Fruit fly (Drosophila melanogaster): ENCODE data around the gene Rad17.

Rad17 gene

DNA sequence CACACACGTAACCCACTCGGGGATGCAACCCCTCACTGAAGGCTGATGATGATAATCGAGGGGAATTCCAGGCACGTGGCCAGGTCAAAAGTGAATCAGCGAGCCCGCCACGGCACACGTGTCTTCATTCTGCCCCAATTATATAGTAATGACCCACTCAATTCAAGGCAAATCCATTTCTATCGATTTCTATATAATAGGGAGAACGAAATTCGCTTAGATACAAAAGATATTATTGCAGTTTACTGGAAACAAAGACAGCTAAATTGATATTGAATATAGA lies 29.9 kb upstream of the Rad17 start:
- TF ChIP-seq CG8478 (optimal IDR thresholded peaks at IDR 0.05): no peak
- TF ChIP-seq CTCF (optimal IDR thresholded peaks at IDR 0.05): no peak

DNA sequence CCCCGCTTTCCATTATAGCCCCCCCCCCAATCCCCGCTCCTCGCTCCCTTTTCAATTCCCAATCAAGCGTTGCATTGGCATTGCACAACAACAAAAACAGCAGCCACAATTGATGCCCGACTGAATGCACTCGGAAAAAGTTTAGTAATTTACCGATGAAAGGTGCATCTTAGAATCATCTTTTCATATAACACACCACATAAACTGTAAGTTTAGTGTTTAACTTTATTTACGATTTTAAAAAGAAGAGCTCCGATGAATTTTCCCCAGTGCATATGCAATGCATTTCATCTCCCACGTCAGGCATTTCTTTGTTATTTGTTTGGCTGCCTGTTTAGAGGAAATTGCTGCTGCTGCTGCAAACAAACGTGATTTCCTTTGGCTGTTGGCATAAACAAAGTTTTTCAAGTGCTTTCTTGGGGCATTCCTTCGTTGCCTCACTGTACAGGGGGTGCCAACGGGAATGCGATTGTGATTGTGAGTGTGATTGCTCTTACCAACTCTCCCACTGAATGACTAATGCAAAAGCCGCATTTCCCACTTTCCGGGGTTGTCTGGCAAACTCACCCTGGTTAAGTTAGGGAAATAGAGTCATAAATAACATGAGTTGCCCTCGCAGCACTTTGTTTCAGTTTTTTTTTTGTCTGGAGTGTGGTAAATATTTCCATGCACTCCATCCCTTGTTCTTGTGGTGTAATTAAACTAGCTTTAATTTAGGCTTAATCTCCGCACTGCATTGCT lies 29.4 kb upstream of the Rad17 start:
- no peak for TF ChIP-seq CTCF (optimal IDR thresholded peaks at IDR 0.05)
- no peak for TF ChIP-seq CG8478 (optimal IDR thresholded peaks at IDR 0.05)

DNA sequence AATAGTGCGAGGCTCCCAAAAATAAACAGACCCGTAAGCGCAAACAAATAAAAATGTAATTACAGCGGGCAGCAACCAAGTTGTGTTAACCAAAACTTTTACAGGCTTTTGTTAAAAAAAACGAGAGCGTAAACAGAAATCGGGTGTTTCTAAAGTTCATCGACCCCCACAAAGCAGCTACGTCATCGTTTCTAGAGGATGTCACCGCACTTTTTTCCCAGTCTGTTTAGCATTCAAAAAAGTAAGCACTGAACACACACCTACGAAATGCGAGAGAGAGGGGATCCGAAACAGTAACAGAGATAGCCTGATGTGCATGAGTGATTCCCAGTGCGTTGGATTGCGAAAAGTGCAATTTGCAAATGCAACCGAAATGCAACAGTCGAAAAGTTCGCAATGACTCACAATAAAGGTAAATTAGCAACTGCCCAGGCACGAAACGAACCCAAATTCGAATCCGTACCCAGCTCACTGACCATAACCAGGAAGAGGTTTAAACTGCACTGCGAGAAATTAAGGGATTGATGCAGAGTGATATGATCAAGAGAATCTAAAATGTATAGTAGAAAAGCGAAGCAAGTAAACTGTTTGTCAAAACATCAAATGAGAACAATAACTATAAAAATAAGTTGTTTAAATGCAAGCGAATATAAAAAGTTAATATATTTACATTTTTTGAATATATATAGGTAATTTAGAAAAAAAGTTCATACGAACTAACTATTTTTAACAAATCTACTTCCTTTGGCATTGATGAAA lies 28.2 kb upstream of the Rad17 start:
- TF ChIP-seq CG8478 (optimal IDR thresholded peaks at IDR 0.05) (no peak), CTCF (optimal IDR thresholded peaks at IDR 0.05) (no peak)

DNA sequence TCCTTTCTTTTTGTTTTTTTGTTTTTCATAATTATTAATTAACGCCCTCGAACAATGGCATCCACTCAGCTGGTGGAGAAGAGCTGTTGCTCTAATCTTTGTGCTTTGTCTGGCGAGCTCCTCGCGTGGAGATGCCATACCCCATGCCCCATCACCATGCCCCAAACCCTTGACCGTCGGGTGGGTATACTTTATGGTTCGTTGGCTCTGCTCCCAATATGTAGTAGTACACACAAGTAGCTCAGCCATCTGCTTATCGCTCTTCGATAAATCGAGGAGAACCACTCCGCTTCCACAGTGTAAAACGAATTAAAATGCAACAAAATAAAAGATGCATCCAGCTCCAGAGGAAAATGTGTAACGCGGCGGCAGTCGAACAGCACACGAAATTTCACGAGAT lies 27.1 kb upstream of the Rad17 start:
- no peak for TF ChIP-seq CTCF (optimal IDR thresholded peaks at IDR 0.05)
- TF ChIP-seq CG8478 (optimal IDR thresholded peaks at IDR 0.05): no peak

DNA sequence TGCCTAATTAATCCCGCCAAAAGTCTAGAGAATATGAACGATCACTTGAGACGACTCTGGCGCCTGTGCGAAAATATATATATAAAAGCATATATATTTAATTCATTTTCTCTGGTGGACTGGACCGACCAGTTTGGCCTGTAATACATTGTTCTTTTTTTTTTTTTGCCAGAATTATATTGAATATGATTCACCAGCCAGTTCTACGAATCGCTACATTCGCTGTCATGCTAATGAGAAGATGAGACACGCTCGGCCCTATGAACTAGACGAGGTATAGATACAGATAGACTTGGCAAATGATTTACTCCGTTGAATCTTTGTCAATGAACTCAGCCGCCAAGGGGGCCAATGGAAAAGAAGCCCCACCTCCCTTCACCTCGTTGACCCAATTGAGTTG lies 24.3 kb upstream of the Rad17 start:
- TF ChIP-seq CTCF (optimal IDR thresholded peaks at IDR 0.05) (no peak), CG8478 (optimal IDR thresholded peaks at IDR 0.05) (no peak)

DNA sequence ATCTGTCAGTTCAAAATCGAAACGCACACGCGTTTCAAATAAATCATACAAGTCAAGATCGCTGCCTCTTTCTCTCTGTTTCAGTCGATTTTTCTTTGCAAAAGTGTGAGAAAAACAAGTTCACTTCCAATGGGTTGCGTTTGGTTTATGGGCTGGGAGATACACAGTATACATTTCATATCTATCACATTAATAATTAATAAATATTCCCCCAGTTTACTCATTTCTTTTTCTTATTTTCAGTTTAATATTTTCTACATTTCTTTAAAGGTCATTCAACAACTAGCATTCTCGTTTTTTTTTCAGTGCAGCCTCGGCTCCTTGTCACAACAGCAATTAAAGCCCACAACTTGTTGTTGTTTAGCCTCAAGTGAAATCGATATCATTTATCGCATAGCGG lies 20.9 kb upstream of the Rad17 start:
- TF ChIP-seq CTCF (optimal IDR thresholded peaks at IDR 0.05): no peak
- TF ChIP-seq CG8478 (optimal IDR thresholded peaks at IDR 0.05): no peak

DNA sequence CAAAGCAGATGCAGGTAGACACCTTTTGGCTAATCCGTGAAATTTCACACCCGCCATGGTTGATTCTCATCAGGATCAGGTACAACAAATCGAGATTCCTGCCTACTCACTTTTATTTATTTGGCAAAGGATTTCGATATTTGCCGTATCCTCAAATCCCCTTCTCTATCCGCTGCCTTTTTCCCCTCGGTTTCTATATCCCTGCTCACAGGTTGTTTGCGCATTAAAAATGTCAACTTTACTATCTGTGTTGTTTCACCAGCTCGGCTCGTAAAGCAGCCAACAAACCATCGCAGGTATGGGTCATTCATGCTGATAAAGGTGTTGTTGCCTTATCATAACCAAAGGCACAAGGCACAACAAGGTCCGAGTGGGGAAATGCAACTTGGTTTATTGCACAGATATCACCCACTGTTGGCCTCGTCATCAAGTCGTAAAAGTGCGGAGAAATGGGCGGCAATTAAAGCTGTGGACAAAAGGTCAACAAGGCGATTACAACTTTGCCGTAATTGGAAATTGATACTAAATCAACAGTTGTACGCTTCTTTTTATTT lies 17.2 kb upstream of the Rad17 start:
- TF ChIP-seq CG8478 (optimal IDR thresholded peaks at IDR 0.05): no peak
- no peak for TF ChIP-seq CTCF (optimal IDR thresholded peaks at IDR 0.05)

DNA sequence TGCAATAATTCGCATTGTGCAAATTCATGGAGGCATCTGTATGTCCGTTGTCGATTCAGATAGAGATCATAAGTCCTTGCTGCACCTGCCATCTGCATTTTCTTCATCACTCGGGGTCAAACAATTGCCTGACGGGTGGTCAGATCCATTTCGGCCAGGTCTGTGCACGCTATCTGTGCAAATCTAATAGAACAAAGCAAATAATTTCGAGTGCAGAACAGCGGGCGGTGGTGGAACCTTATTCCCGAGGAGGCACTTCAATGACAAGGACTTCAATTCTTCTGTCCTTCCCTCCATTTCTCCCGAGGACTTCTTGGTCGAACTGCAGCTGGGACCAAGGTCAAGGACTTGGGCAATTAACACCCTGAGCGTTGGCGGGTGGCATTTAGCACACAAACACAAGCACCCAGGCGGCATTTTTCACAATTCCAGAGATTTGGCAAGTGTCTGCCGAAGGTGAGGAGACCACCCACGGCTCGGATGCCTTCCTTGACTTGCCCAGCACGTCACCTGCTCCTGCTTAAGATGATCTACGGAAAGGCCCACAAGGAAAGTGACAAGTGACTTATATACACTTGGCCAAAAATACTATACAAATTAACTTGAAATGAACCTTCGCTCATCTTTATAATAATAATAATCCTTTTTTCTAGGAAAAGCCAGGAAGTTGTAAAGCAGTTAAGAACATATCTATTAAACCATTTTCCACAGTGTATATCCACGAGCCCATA lies 16.5 kb upstream of the Rad17 start:
- no peak for TF ChIP-seq CTCF (optimal IDR thresholded peaks at IDR 0.05)
- TF ChIP-seq CG8478 (optimal IDR thresholded peaks at IDR 0.05): no peak

DNA sequence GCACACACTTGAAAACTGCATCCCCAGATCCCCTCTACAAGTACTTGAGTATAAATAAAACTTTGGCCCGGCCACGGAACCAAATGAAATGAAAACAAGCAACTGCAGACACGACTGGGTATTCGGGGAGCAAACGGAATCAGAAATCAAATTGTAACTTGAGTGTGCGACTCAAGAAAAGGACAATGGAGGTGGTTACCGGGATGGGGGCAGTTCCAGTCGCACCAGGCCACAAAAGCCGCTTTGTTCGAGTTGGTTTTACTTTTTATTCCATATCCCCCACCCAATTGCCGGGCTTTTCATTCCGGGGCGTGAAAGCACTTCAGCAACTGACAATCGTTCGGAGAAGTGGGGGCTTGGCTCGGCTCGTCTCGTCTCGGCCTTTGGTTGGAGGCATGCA lies 14.8 kb upstream of the Rad17 start:
- no peak for TF ChIP-seq CG8478 (optimal IDR thresholded peaks at IDR 0.05)
- TF ChIP-seq CTCF (optimal IDR thresholded peaks at IDR 0.05): no peak

DNA sequence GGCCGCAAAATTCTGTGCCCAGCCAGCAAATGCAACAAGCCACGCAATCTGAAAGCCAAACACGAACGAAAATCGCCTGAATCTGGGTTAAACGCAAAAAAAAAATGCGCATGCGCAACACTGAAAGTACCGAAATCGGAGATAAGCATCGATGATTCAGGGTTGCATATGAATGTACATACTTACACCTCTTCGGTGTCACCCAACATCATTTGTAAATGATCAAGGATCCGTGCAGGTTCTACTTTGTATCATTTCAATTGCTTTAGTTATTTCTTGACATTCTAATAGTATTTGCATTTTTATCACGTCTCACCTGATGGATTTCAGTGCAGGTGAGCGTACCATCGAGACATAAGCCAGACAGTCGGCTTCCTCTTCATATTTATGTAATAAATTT lies 14.1 kb upstream of the Rad17 start:
- TF ChIP-seq CTCF (optimal IDR thresholded peaks at IDR 0.05): no peak
- no peak for TF ChIP-seq CG8478 (optimal IDR thresholded peaks at IDR 0.05)

DNA sequence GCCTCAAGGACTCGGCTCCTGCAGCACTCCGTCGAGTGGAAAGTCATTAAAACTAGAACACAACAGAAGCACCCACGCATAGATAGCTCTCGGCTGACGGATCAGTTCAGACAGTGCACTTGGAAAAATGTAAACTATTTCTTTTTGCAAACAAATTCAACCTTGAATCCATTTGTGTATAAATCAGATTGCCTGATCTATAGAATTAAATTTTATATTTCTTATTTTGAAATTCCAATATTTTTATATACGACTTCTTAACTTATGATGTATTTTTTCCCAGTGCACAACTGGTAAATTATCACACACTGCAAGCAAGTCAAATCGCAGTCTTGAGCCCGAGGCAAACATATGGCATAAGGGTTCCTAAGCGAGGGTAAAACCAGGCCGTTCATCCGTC lies 11.8 kb upstream of the Rad17 start:
- TF ChIP-seq CTCF (optimal IDR thresholded peaks at IDR 0.05) (no peak), CG8478 (optimal IDR thresholded peaks at IDR 0.05) (no peak)

DNA sequence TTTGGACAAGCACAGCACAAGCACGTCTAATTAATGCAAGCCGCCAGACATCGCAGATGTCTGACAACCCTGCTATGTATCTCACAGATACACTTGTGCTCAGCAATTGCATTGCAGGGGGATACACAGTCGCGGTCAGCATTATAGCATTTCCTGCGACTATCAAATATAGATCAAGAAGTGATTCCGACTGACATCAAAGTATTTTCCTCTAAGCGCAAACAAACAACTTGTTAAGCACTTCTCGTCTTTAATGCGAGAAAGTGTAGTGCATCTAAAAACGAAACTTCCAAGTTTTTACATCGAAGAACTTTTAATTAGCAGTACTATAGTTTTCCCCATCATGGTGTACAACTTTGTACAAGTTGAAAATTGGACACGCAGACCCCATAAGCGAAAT lies 9.9 kb upstream of the Rad17 start:
- TF ChIP-seq CG8478 (optimal IDR thresholded peaks at IDR 0.05) (no peak), CTCF (optimal IDR thresholded peaks at IDR 0.05) (no peak)

DNA sequence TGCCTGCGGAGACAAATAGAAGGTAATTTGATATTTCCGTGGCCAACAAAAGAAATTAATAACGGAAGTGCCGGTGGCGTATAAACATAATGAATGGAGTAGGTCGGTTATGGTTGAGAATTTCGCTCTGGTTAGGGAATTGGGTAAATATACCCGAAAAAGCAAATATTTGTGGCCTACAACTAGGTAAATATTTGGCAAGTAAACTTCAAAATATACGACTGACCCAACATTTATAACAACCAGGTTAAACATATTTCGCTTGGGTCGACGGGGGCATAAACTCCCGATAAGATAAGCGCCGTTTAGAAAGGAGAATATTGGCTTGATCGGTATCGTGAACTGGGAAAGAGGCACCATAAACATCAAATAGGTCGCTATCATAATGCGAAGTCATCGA lies 7.8 kb upstream of the Rad17 start:
- no peak for TF ChIP-seq CG8478 (optimal IDR thresholded peaks at IDR 0.05)
- TF ChIP-seq CTCF (optimal IDR thresholded peaks at IDR 0.05): no peak

DNA sequence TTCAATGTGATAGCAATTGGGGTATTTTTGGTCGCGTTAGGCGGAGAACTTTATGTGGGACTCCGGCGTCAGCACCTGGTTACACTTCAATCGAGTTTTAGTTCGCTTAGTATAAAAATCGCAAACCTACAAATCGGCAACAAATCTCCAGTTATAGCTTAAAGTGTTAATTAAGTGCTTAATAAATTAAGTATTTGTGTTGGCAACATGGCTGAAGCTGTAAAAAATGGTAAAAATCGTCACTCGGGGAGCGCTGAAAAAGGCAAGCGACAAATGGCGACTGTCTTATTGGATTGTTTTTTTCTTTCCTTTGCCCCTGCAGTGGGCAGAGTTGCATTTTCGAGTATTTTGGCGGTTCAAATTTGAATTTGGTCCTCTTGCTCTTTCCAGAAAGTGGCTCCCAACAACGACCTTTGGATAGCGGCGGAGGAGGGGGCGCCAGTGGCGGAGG lies 3.6 kb downstream of the Rad17 start, which contains the start of gene Hexim:
Gene Hexim, plus strand, starts transcription at position 85 of the 451 bp plus-strand sequence.
- TF ChIP-seq CG8478 (optimal IDR thresholded peaks at IDR 0.05) (no peak), CTCF (optimal IDR thresholded peaks at IDR 0.05) (no peak)

DNA sequence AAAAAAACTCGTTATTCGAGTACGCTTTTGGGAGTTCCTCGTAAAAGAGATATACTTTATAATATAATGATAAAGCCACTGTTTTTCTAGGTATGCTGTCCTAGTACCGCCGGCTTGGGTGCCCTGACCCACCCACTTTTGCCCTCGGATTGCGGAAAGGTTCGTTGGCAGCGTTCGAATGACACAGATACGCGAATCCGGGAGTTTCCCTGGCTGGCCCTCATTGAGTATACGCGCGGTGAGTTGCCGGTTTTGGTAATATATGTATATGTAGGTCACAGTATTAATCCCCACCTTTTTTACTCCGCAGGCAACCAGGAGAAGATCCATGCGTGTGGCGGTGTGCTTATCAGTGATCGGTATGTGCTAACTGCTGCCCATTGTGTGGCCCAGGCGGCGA lies 4.8 kb downstream of the Rad17 start:
- no peak for TF ChIP-seq CTCF (optimal IDR thresholded peaks at IDR 0.05)
- TF ChIP-seq CG8478 (optimal IDR thresholded peaks at IDR 0.05): no peak

DNA sequence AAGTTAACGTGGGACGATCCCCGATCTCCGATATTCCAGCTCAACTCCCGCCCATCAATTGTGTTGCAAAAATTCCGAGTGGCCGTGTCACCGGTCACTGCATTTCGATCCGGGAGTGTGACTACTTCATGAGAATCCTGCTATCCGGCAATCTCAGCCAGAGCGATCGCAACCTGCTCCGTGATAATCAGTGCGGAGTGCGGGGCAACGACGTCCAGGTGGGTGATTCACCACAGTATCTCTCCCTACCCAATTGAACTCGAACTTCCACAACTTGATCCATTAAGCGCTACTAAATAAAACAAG lies 5.4 kb downstream of the Rad17 start:
- TF ChIP-seq CTCF (optimal IDR thresholded peaks at IDR 0.05) (no peak), CG8478 (optimal IDR thresholded peaks at IDR 0.05) (no peak)

Data from S2 (cell line).